Fruit fly (Drosophila melanogaster) S2 (cell line): ENCODE measurements around the gene CG17186.

Source experiments
- CG8478 ChIP-seq: fragments of >200 bp; optimal IDR thresholded peaks from 2 replicates; lab custom pipeline; 2018
- CTCF ChIP-seq, 2 experiments: fragments of >200 bp; optimal IDR thresholded peaks; 2 replicates each; lab custom pipeline; 2018

- TF ChIP-seq CTCF (optimal IDR thresholded peaks at IDR 0.05; lab: Kevin White, UChicago) (no peak), CG8478 (lab: Kevin White, UChicago) (no peak)
Measured at dm6 chr3R:19890340-19890998, 13.2 kb upstream of the CG17186 start, which contains the start of gene CG4733.
